Worm (Caenorhabditis elegans) whole organism, late embryonic: ENCODE data around the gene nas-13.

ENCODE experiments used
- C38D4.7 ChIP-seq: fragments of 200-800 bp; sonication (Bioruptor generic); optimal IDR thresholded peaks from 2 replicates; lab custom pipeline; 2018; ENCODE audit warnings: mild to moderate bottlenecking, missing genetic modification characterization, moderate library complexity, missing compliant biosample characterization
- K02D7.2 ChIP-seq: sonication (generic microtip); optimal IDR thresholded peaks from 2 replicates; lab custom pipeline; 2017; ENCODE audit warnings: mild to moderate bottlenecking, missing genetic modification characterization, missing compliant biosample characterization
- ceh-31 ChIP-seq: sonication (generic microtip); optimal IDR thresholded peaks from 2 replicates; lab custom pipeline; 2016; ENCODE audit warnings: missing genetic modification characterization, missing compliant biosample characterization
- ceh-6 ChIP-seq: fragments of 200-800 bp; sonication (Bioruptor generic); optimal IDR thresholded peaks from 2 replicates; lab custom pipeline; 2018; ENCODE audit warnings: mild to moderate bottlenecking, missing genetic modification characterization, missing compliant biosample characterization
- nhr-232 ChIP-seq: sonication (generic microtip); optimal IDR thresholded peaks from 2 replicates; lab custom pipeline; 2016; ENCODE audit warnings: missing genetic modification characterization, missing compliant biosample characterization
- pqm-1 ChIP-seq: sonication (generic microtip); optimal IDR thresholded peaks from 2 replicates; lab custom pipeline; 2016; ENCODE audit warnings: missing genetic modification characterization, missing compliant biosample characterization
- rnt-1 ChIP-seq: sonication (generic microtip); optimal IDR thresholded peaks from 2 replicates; lab custom pipeline; 2016; ENCODE audit warnings: missing genetic modification characterization, missing compliant biosample characterization
- sox-4 ChIP-seq: sonication (generic microtip); optimal IDR thresholded peaks from 2 replicates; lab custom pipeline; 2017; ENCODE audit warnings: mild to moderate bottlenecking, missing genetic modification characterization, inconsistent platforms, missing compliant biosample characterization
- ttx-3 ChIP-seq: sonication (generic microtip); optimal IDR thresholded peaks from 2 replicates; lab custom pipeline; 2016; ENCODE audit warnings: missing genetic modification reagents, missing genetic modification characterization, missing compliant biosample characterization
- unc-55 ChIP-seq: sonication (generic microtip); optimal IDR thresholded peaks from 2 replicates; lab custom pipeline; 2017; ENCODE audit warnings: missing biosample characterization, missing genetic modification reagents, missing genetic modification characterization
- zip-5 ChIP-seq: sonication (generic microtip); optimal IDR thresholded peaks from 2 replicates; lab custom pipeline; 2016; ENCODE audit warnings: missing genetic modification characterization, missing compliant biosample characterization

DNA sequence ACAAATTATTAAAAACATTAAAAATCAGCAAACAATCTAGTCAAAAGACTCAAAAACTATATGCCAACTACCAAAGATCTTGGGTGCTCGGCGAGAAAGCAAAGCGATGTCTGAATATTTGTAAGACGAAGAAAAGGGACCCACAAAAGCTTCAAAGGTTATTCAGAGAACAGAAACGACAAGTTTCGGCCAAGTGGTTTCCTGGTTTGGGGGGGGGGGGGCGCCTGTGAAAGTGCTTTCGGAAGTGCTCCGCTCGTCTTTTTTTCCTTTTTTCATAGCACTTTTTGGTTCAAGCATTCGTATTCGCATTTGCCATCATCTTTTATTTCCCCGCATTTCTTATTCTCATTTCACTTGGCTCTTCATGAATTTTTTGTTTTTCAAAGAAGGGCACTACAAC is 46.6 kb downstream of the nas-13 start:
- no peak for TF ChIP-seq pqm-1
- no peak for TF ChIP-seq sox-4 (tag; lab: Kevin White, UChicago)
- TF ChIP-seq nhr-232 (tag; lab: Kevin White, UChicago): no peak
- TF ChIP-seq unc-55: no peak
- TF ChIP-seq rnt-1 (tag; lab: Kevin White, UChicago): no peak
- no peak for TF ChIP-seq K02D7.2
- TF ChIP-seq zip-5: no peak
- TF ChIP-seq ttx-3 (tag; lab: Kevin White, UChicago): no peak
- no peak for TF ChIP-seq ceh-6
- TF ChIP-seq C38D4.7: no peak
- TF ChIP-seq ceh-31: no peak
